ENCODE assay signal across 1 fruit fly cellular context in genomic region chr2L:7993984-7994854, dm6.
TF ChIP-seq lines count a peak whose summit lies in the region.

Gene pes, minus strand, starts transcription at chr2L:7994184.

TF ChIP-seq in whole organism, embryonic, 481 proteins besides CTCF, POLR2A, EP300 and RAD21 (continued from another document):
- TF ChIP-seq Fer2 (tag; optimal IDR thresholded peaks at IDR 0.05; lab: Kevin White, UChicago) (peak; percentile 87), D (optimal IDR thresholded peaks at IDR 0.05; lab: Kevin White, UChicago) (no peak), D (GFP tag; optimal IDR thresholded peaks at IDR 0.05; lab: Kevin White, UChicago) (peak; percentile 90), wdn (GFP tag; IDR thresholded peaks at IDR 0.05; lab: Robert Waterston, UW) (peak; percentile 88), lbe (GFP tag; optimal IDR thresholded peaks at IDR 0.05; lab: Kevin White, UChicago) (peak; percentile 95), Gsc (GFP tag; IDR thresholded peaks at IDR 0.05; lab: Robert Waterston, UW) (no peak), klu (GFP tag; IDR thresholded peaks at IDR 0.05; lab: Robert Waterston, UW) (no peak), tap (tag; optimal IDR thresholded peaks at IDR 0.05; lab: Kevin White, UChicago) (peak; percentile 57), Ravus (GFP tag; IDR thresholded peaks at IDR 0.05; lab: Robert Waterston, UW) (peak; percentile 78), CG9215 (GFP tag; IDR thresholded peaks at IDR 0.05; lab: Robert Waterston, UW) (peak; percentile 95), lilli (GFP tag; optimal IDR thresholded peaks at IDR 0.05; lab: Kevin White, UChicago) (peak; percentile 95), Sox100B (GFP tag; optimal IDR thresholded peaks at IDR 0.05; lab: Kevin White, UChicago) (peak; percentile 93), CG6854 (GFP tag; optimal IDR thresholded peaks at IDR 0.05; lab: Kevin White, UChicago) (peak; percentile 92), CG8388 (GFP tag; optimal IDR thresholded peaks at IDR 0.05; lab: Kevin White, UChicago) (no peak), CG17829 (tag; optimal IDR thresholded peaks at IDR 0.05; lab: Kevin White, UChicago) (peak; percentile 86), CoRest (tag; optimal IDR thresholded peaks at IDR 0.05; lab: Kevin White, UChicago) (peak; percentile 94), CG3281 (GFP tag; optimal IDR thresholded peaks at IDR 0.05; lab: Kevin White, UChicago) (peak; percentile 96), prd (optimal IDR thresholded peaks at IDR 0.05; lab: Kevin White, UChicago) (no peak), prd (GFP tag; IDR thresholded peaks at IDR 0.05; lab: Robert Waterston, UW) (peak; percentile 97), al (GFP tag; IDR thresholded peaks at IDR 0.05; lab: Robert Waterston, UW) (peak; percentile 83), vfl (GFP tag; optimal IDR thresholded peaks at IDR 0.05; lab: Kevin White, UChicago) (peak; percentile 71), tup (GFP tag; optimal IDR thresholded peaks at IDR 0.05; lab: Kevin White, UChicago) (peak; percentile 90), gce (GFP tag; IDR thresholded peaks at IDR 0.05; lab: Robert Waterston, UW) (peak; percentile 86), CG2889 (GFP tag; IDR thresholded peaks at IDR 0.05; lab: Robert Waterston, UW) (no peak), pfk (GFP tag; optimal IDR thresholded peaks at IDR 0.05; lab: Kevin White, UChicago) (peak; percentile 17), pnt (GFP tag; optimal IDR thresholded peaks at IDR 0.05; lab: Kevin White, UChicago) (peak; percentile 85), cad (GFP tag; optimal IDR thresholded peaks at IDR 0.05; lab: Kevin White, UChicago) (no peak), CG16815 (GFP tag; optimal IDR thresholded peaks at IDR 0.05; lab: Kevin White, UChicago) (peak; percentile 74), CG1603 (tag; optimal IDR thresholded peaks at IDR 0.05; lab: Kevin White, UChicago) (peak; percentile 46), CG34376 (GFP tag; optimal IDR thresholded peaks at IDR 0.05; lab: Kevin White, UChicago) (peak; percentile 98), cg (GFP tag; optimal IDR thresholded peaks at IDR 0.05; lab: Kevin White, UChicago) (peak; percentile 92), CG14710 (tag; optimal IDR thresholded peaks at IDR 0.05; lab: Kevin White, UChicago) (peak; percentile 93), fd96Cb (tag; optimal IDR thresholded peaks at IDR 0.05; lab: Kevin White, UChicago) (peak; percentile 89), insv (GFP tag; optimal IDR thresholded peaks at IDR 0.05; lab: Kevin White, UChicago) (peak in 1 of 2 experiments; percentile 76), trem (tag; optimal IDR thresholded peaks at IDR 0.05; lab: Kevin White, UChicago) (peak; percentile 72), Jarid2 (GFP tag; optimal IDR thresholded peaks at IDR 0.05; lab: Kevin White, UChicago) (peak; percentile 95), ara (GFP tag; IDR thresholded peaks at IDR 0.05; lab: Robert Waterston, UW) (peak; percentile 90), dm (GFP tag; optimal IDR thresholded peaks at IDR 0.05; lab: Kevin White, UChicago) (peak; percentile 28), CG30020 (tag; optimal IDR thresholded peaks at IDR 0.05; lab: Kevin White, UChicago) (peak; percentile 51), bsh (GFP tag; optimal IDR thresholded peaks at IDR 0.05; lab: Kevin White, UChicago) (peak; percentile 8 to 86), CG17385 (GFP tag; optimal IDR thresholded peaks at IDR 0.05; lab: Kevin White, UChicago) (peak; percentile 42)
TF ChIP-seq in whole organism, embryonic: peak in this region for 400.
